Fruit fly (Drosophila melanogaster): ENCODE measurements around the gene ND-SGDH.

ND-SGDH gene

DNA sequence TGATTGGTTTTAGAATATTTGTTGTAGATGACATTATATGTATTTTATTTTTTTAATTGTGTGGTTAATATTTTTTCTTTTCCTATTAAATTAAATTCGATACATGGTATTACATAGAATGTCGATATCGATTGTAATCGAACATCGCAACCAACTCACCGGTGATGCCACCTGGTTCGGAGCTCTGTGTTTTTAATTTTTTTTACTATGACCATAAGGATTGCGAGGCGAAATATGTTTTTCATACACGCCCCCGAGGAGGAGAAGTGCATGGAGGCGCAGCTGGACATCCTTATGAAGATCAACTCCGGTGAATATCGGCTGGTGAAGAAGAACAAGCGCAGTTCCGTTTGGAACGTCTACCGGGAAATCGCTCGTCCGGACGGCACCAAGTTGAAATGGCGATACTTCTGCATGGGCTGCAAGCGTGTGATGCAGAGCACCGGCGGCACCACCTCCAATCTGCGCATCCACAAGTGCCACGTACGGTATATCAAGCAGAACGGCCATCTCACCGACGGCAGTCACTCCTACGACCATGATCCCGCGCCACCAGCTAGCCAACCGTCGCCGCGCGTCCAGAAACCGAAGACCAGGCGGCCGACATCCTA, 18.4 kb downstream of the ND-SGDH start, which contains the start of gene CG11560:
Gene CG11560, plus strand, starts transcription at position 145 of the 611 bp plus-strand sequence.
- TF ChIP-seq CG8159 (tag; optimal IDR thresholded peaks at IDR 0.05) (no peak), fd96Ca (GFP tag; IDR thresholded peaks at IDR 0.05) (no peak), Snoo (tag; optimal IDR thresholded peaks at IDR 0.05) (no peak), CG13204 (GFP tag; optimal IDR thresholded peaks at IDR 0.05) (no peak), CG10348 (GFP tag; IDR thresholded peaks at IDR 0.05) (no peak), CG15710 (tag; optimal IDR thresholded peaks at IDR 0.05) (no peak), gl (tag; optimal IDR thresholded peaks at IDR 0.05) (no peak), CG17806 (tag; optimal IDR thresholded peaks at IDR 0.05) (no peak), Pif1A (GFP tag; optimal IDR thresholded peaks at IDR 0.05) (no peak), D1 (tag; optimal IDR thresholded peaks at IDR 0.05) (no peak), CG8301 (tag; optimal IDR thresholded peaks at IDR 0.05) (no peak), CG32121 (GFP tag; IDR thresholded peaks at IDR 0.05) (no peak)

DNA sequence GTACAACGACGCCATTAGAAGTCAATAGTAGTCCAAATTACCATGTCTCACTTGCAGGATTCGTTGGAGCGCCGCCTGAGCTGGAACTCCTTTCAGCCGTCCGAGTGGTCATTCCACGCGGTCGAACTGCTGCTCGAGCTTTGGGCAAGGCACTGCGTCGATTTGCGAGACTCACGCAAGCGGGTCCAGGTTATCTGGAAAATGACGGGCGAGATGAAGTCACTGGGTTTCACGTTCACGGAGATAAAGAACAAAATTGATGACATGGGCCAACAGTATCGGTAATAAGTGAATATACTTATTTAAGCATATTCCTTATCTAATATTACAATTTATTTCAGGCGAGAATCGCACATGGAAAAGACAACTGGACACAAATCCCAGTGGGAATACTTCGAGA, 19.8 kb downstream of the ND-SGDH start:
- TF ChIP-seq CG8159 (tag; optimal IDR thresholded peaks at IDR 0.05) (no peak), EcR (GFP tag; optimal IDR thresholded peaks at IDR 0.05) (no peak), D1 (tag; optimal IDR thresholded peaks at IDR 0.05) (no peak), Pif1A (GFP tag; optimal IDR thresholded peaks at IDR 0.05) (no peak)

- TF ChIP-seq rn (GFP tag; IDR thresholded peaks at IDR 0.05) (no peak), CG15710 (tag; optimal IDR thresholded peaks at IDR 0.05) (no peak), Pif1A (GFP tag; optimal IDR thresholded peaks at IDR 0.05) (no peak), CG9948 (tag; optimal IDR thresholded peaks at IDR 0.05) (no peak), Pif1B (GFP tag; optimal IDR thresholded peaks at IDR 0.05) (no peak), gl (tag; optimal IDR thresholded peaks at IDR 0.05) (no peak), EcR (GFP tag; optimal IDR thresholded peaks at IDR 0.05) (no peak), CG12605 (GFP tag; IDR thresholded peaks at IDR 0.05) (no peak), CG17806 (tag; optimal IDR thresholded peaks at IDR 0.05) (no peak), CG8301 (tag; optimal IDR thresholded peaks at IDR 0.05) (no peak), CG34367 (tag; optimal IDR thresholded peaks at IDR 0.05) (no peak), CG10348 (GFP tag; IDR thresholded peaks at IDR 0.05) (no peak), Snoo (tag; optimal IDR thresholded peaks at IDR 0.05) (no peak), Ets98B (GFP tag; IDR thresholded peaks at IDR 0.05) (no peak), CG8159 (tag; optimal IDR thresholded peaks at IDR 0.05) (no peak), CG14655 (GFP tag; optimal IDR thresholded peaks at IDR 0.05) (no peak), CG13204 (GFP tag; optimal IDR thresholded peaks at IDR 0.05) (no peak), CG32121 (GFP tag; IDR thresholded peaks at IDR 0.05) (no peak), D1 (tag; optimal IDR thresholded peaks at IDR 0.05) (no peak)
Measured at dm6 chr3L:12118156-12118555, 20.2 kb downstream of the ND-SGDH start, which contains the start of gene ssp. ssp (plus strand) TSS chr3L:12118257.

DNA sequence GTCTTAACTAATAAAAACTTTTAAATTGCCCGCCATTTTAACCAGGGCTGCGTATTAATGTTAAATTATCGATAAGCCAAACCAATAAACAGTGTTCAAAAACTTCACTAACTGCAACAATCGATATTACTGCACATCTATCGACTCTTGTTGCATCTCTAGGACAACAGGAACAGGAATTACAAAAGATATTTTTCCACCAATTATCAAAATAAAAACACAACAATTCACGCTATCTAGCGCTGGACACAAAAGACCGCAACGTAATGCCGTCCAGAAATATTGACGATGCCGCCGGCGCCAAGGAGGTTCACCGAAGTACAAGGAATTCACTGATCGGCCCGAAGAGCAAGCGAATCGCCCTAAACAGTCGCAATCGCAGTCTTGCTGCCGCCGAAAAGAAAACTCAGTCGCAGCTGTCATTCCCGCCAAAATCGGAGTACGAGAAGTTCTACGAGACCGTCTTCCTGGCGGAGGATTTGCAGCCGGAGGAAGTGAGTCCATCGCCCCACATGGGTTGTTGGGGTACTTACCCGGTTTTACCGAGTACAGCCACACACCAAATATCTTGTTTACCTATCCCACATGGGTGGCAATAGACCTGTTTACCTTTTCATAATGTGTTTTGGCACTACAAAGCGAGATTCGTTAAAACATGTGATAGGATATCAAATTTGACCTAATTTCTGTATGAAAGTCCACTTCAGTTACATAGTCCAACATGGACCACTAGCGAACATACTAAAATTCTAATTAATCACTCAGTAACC, 22.2 kb downstream of the ND-SGDH start, which contains the start of gene vers:
Gene vers, plus strand, starts transcription at position 136 of the 770 bp plus-strand sequence.
- no peak for TF ChIP-seq Pif1A (GFP tag; optimal IDR thresholded peaks at IDR 0.05)
- no peak for TF ChIP-seq CG12605 (GFP tag; IDR thresholded peaks at IDR 0.05)

DNA sequence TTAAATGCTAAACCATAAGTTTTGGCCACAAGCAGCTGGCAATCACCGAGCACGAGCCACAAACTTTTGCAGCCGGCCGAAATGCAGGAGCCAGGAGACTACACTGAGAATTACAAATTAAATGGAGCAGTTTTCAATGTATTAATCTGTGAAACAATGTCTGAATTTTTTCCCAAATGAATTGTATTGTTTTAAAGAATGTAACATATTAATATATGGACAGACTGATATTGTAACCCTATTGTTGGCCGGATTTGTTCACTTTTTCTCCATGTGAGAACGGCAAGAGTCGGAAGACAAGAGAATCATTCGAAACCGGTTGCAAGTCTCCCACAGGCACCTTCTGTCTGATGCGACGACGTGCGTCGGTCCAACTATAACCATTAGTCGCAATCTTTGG, 23.3 kb downstream of the ND-SGDH start:
- peak; percentile 91 for TF ChIP-seq Pif1B (GFP tag; optimal IDR thresholded peaks at IDR 0.05)
- peak; percentile 65 for TF ChIP-seq Ets98B (GFP tag; IDR thresholded peaks at IDR 0.05)
- TF ChIP-seq fd96Ca (GFP tag; IDR thresholded peaks at IDR 0.05), result peak; percentile 82; the same call in 2 of the 3 replicates
- peak; percentile 92 for TF ChIP-seq CG8301 (tag; optimal IDR thresholded peaks at IDR 0.05)
- no peak for TF ChIP-seq CG13204 (GFP tag; optimal IDR thresholded peaks at IDR 0.05)
- peak; percentile 5; the same call in 1 of the 2 replicates for TF ChIP-seq rn (GFP tag; IDR thresholded peaks at IDR 0.05)
- peak; percentile 91 for TF ChIP-seq CG17806 (tag; optimal IDR thresholded peaks at IDR 0.05)
- no peak for TF ChIP-seq CG32121 (GFP tag; IDR thresholded peaks at IDR 0.05)
- TF ChIP-seq CG34367 (tag; optimal IDR thresholded peaks at IDR 0.05), result peak; percentile 88
- TF ChIP-seq CG4496 (GFP tag; IDR thresholded peaks at IDR 0.05), result peak; percentile 83
- TF ChIP-seq Pif1A (GFP tag; optimal IDR thresholded peaks at IDR 0.05), result peak; percentile 89
- TF ChIP-seq CG8159 (tag; optimal IDR thresholded peaks at IDR 0.05), result peak; percentile 86
- no peak for TF ChIP-seq CG10348 (GFP tag; IDR thresholded peaks at IDR 0.05)
- TF ChIP-seq CG9948 (tag; optimal IDR thresholded peaks at IDR 0.05), result peak; percentile 87
- TF ChIP-seq D1 (tag; optimal IDR thresholded peaks at IDR 0.05), result peak; percentile 62
- TF ChIP-seq gl (tag; optimal IDR thresholded peaks at IDR 0.05), result peak; percentile 83
- no peak for TF ChIP-seq EcR (GFP tag; optimal IDR thresholded peaks at IDR 0.05)
- TF ChIP-seq CG12605 (GFP tag; IDR thresholded peaks at IDR 0.05), result peak; percentile 74
- peak; percentile 93 for TF ChIP-seq CG14655 (GFP tag; optimal IDR thresholded peaks at IDR 0.05)
- peak; percentile 87 for TF ChIP-seq Snoo (tag; optimal IDR thresholded peaks at IDR 0.05)
- TF ChIP-seq CG15710 (tag; optimal IDR thresholded peaks at IDR 0.05), result peak; percentile 87

- TF ChIP-seq Pif1A (GFP tag; optimal IDR thresholded peaks at IDR 0.05) (peak; percentile 88), D1 (tag; optimal IDR thresholded peaks at IDR 0.05) (peak; percentile 70), CG9948 (tag; optimal IDR thresholded peaks at IDR 0.05) (peak; percentile 79), Snoo (tag; optimal IDR thresholded peaks at IDR 0.05) (peak; percentile 76), fd96Ca (GFP tag; IDR thresholded peaks at IDR 0.05) (peak; percentile 69; the same call in 2 of the 3 replicates), CG14655 (GFP tag; optimal IDR thresholded peaks at IDR 0.05) (peak; percentile 83), CG10348 (GFP tag; IDR thresholded peaks at IDR 0.05) (no peak), CG32121 (GFP tag; IDR thresholded peaks at IDR 0.05) (peak; percentile 74), EcR (GFP tag; optimal IDR thresholded peaks at IDR 0.05) (peak; percentile 74), CG12605 (GFP tag; IDR thresholded peaks at IDR 0.05) (peak; percentile 84), CG13204 (GFP tag; optimal IDR thresholded peaks at IDR 0.05) (no peak), Ets98B (GFP tag; IDR thresholded peaks at IDR 0.05) (peak; percentile 85), rn (GFP tag; IDR thresholded peaks at IDR 0.05) (peak; percentile 76), Pif1B (GFP tag; optimal IDR thresholded peaks at IDR 0.05) (peak; percentile 88), CG8301 (tag; optimal IDR thresholded peaks at IDR 0.05) (peak; percentile 80), CG4496 (GFP tag; IDR thresholded peaks at IDR 0.05) (peak; percentile 82), CG15710 (tag; optimal IDR thresholded peaks at IDR 0.05) (peak; percentile 83), CG34367 (tag; optimal IDR thresholded peaks at IDR 0.05) (peak; percentile 67), CG8159 (tag; optimal IDR thresholded peaks at IDR 0.05) (peak; percentile 92), gl (tag; optimal IDR thresholded peaks at IDR 0.05) (peak; percentile 63), CG17806 (tag; optimal IDR thresholded peaks at IDR 0.05) (peak; percentile 90)
Measured at dm6 chr3L:12114188-12114587, 24.2 kb downstream of the ND-SGDH start.

All from whole organism, pupa.